Fruit fly (Drosophila melanogaster) S2 (cell line): ENCODE data around the gene NetB.

Experiments used
- CG8478 ChIP-seq: fragments of >200 bp; optimal IDR thresholded peaks from 2 replicates; lab custom pipeline; 2018
- CTCF ChIP-seq, 2 experiments: fragments of >200 bp; optimal IDR thresholded peaks; 2 replicates each; lab custom pipeline; 2018

NetB gene

DNA sequence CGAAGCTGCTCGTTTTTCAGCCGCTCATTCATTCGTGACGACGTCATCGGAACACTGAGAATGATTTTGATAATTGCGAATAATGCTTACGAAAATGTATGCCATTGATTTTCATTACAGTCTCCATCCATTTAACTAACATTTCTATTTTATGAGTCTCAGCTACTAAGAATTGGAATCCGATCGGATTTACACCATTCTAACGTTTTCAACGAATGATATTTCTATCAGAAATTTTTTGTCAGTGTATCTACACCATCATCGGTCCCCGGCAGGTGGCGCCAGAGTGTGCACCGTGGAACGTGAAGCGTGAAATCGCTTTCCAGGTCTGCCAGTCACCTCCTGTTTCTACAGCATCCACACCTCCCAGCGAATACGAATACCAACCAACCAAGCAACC lies 34.0 kb downstream of the NetB start:
- TF ChIP-seq CTCF (optimal IDR thresholded peaks at IDR 0.05; lab: Kevin White, UChicago) (peak; percentile 51 to 61), CG8478 (lab: Kevin White, UChicago) (no peak)

DNA sequence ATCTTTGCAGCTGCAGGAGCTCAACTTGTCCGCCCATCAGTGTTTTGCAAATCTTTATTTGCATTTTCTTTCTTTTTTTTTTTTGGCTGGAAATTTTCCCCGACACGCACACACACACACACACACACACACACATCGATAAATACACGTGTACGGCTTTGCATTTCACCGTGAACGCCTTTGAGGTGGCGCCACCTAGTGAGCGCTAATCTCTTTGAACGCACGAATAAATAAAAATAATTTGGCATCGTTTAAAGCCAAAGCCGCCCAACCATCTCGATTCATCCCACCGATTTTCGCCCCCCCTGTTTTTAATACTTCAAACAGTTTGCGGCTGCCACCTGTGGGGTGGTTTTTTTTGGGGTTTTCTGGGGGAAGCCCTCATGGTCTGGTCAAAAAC lies 36.7 kb downstream of the NetB start:
- TF ChIP-seq CTCF (optimal IDR thresholded peaks at IDR 0.05; lab: Kevin White, UChicago) = peak; percentile 57 to 70
- no peak for TF ChIP-seq CG8478 (lab: Kevin White, UChicago)

DNA sequence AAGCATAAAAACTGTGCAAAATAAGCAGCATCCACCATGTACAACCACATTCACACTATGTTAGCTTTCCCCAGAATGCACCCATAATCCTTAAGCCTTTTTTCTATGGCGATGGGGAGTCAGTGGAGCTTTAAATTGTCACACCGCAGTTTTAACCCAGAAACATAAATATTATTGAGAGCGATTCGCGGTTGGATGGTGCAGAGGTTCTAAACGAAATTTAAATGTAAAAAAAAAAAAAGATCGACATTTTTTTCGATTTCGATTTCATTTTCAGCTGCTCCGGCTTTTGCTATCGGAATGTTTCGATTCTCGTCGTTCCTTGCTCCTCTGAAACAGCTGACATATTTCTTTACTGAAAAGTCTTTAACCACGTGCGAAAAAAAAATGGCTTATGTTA lies 47.1 kb downstream of the NetB start, which contains the start of gene CG43088:
CG43088 (plus strand) TSS at position 301 of the 400 bp plus-strand sequence.
- TF ChIP-seq CG8478 (lab: Kevin White, UChicago) = no peak
- TF ChIP-seq CTCF (optimal IDR thresholded peaks at IDR 0.05; lab: Kevin White, UChicago) = no peak

DNA sequence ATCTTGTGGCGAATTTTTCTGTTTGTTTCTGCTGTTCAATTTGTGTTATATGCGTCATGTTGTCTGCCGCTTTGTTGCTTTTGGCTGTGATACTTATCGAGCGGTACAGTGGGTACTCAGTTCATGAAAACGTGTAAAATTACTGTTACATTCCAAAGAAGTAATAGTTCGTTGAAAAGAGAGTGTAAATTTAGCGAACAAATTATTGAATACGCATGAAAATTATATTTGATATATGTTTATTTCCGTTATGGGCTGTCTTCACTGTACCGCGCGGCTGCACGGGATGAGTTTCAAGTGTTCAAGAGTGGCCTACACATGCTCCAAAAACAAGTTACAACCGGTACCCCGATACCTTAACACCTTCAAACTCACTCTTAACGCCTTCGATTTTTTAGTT lies 60.1 kb downstream of the NetB start:
- TF ChIP-seq CG8478 (lab: Kevin White, UChicago) (no peak), CTCF (optimal IDR thresholded peaks at IDR 0.05; lab: Kevin White, UChicago) (no peak)

DNA sequence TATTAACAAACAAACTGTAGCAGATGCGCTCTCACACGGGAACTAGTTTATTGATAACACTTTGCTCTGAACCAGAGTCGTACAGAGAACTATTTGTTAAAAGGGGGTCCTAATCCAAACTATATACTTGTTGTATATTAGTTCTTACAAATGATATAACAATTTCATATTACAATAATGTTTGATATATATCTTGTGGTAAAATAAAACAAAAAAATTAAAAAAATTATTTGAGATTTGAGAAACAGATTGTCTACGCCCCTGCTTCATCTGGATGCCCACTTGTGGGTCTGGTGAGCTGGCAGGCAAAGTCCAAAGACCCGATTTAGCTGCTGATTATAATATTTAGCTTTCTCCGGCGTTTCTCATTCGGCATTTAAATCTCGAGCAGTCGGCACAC lies 70.0 kb downstream of the NetB start, which contains the start of gene CG5321:
CG5321 (plus strand) TSS at position 380 of the 400 bp plus-strand sequence.
- TF ChIP-seq CTCF (optimal IDR thresholded peaks at IDR 0.05; lab: Kevin White, UChicago) (no peak), CG8478 (lab: Kevin White, UChicago) (no peak)

DNA sequence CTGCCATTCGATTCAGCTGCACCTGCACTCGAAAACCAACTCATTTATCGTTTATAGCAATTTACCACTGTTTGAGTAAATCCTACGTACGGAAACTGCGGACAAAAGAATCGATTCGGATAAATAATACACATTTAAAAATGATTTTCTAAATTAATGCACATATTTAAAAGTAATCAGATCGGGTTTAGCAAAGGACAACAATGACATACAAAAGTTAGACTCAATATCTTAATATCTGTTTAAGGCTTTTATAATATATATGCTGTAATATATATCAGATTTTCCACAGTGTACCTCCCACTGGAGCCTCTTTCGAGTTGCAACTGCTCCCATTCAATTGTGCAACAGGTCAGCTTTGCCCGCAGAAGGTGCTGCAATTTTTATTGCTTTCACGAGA lies 71.0 kb downstream of the NetB start:
- TF ChIP-seq CTCF (optimal IDR thresholded peaks at IDR 0.05; lab: Kevin White, UChicago) = no peak
- no peak for TF ChIP-seq CG8478 (lab: Kevin White, UChicago)

DNA sequence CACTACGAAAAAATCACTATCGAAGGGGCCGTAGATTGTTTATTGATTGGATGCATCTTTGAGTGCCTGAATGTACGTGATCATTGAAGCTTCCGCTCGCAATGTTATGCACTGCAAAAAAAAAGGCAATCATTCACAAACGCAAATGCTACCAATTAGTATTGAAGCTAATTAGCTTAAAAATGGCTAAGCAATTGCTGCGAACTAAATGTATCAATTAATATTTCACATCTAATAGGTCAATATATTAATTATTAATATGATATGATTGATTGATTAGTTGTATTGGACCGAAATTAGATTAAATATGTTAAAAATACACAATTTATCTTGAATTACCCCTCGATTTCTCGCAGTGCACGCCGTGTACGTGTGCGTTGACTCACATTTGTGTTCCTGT lies 79.9 kb downstream of the NetB start:
- no peak for TF ChIP-seq CTCF (optimal IDR thresholded peaks at IDR 0.05; lab: Kevin White, UChicago)
- TF ChIP-seq CG8478 (lab: Kevin White, UChicago) = no peak

DNA sequence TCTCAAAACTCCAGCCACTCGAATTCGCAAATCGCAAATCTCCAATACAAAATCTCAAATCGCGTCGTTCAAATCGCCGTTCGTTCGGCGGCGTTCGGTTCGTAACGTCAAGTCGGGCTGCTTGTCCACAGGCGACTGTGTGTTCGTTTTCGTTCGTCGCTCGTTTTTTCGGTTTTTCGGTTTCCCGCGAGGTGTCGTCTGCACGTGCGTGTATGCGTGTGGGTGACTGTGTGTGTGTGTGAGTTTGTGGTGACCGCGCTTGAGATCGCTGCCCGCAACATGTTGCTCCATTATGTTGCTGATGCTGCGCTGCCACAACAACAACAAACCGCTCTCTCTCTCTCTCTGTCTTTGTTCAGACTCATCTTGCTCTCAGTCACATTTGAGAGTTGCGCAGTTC lies 95.5 kb downstream of the NetB start, which contains the start of gene NetA:
NetA (minus strand) TSS at position 238 of the 400 bp plus-strand sequence.
- TF ChIP-seq CG8478 (lab: Kevin White, UChicago) = no peak
- TF ChIP-seq CTCF (optimal IDR thresholded peaks at IDR 0.05; lab: Kevin White, UChicago) = no peak

DNA sequence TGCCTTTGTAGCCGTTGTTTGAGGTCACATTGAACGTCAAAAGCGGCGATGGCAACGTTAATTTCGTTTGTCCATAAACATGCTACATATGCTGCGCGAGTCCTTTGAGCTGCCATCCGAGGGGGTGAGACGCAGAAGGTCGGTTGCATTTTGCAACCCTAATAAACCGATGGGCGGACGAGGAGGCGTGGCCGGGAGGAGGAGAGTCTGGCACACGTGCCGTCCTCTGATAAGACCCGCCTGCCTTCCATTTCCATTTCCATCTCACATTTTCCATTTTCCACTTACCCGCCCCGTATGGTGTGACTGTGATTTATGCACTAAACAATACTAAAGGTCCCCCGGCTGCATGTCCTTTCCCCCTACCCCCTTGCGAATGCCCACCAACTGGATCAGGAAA lies 99.4 kb downstream of the NetB start:
- TF ChIP-seq CG8478 (lab: Kevin White, UChicago) (no peak), CTCF (optimal IDR thresholded peaks at IDR 0.05; lab: Kevin White, UChicago) (no peak)
